Worm (Caenorhabditis elegans) whole organism, L3 larva: Measurements from ENCODE around the gene F59B2.15.

Experiments used
- ZK546.5 ChIP-seq: sonication (generic microtip); optimal IDR thresholded peaks from 2 replicates; lab custom pipeline; 2017; ENCODE audit warnings: missing biosample characterization, missing genetic modification characterization
- lin-39 ChIP-seq: fragments of 150-350 bp; optimal IDR thresholded peaks from 2 replicates; lab custom pipeline; 2018; ENCODE audit warnings: missing biosample characterization, missing genetic modification reagents, missing genetic modification characterization
- unc-39 ChIP-seq: sonication (generic microtip); optimal IDR thresholded peaks from 4 replicates; lab custom pipeline; 2017; ENCODE audit warnings: missing biosample characterization, missing genetic modification characterization

DNA sequence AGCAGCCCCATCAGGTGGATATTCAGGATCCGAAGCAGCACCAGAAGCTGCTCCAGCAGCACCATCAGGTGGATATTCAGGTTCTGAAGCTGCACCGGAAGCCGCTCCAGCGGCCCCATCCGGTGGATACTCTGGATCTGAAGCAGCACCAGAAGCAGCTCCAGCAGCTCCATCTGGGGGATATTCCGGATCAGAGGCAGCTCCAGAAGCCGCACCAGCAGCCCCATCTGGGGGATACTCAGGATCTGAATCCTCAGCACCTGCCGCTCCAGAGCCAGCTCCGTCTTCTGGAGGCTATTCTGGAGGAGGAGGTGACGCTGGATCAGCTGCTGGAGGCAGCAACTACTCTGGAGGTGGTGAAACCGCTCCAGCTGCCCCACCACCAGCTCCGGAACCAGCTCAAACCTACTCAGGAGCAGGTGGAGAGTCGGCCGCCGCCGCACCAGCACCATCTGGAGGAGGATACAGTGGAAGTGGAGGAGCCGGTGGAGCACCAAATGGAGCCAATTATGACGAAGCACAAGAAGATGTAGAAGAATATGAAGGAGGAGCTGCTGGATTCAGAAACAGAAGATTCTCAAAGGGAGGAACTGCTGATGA is 37.7 kb downstream of the F59B2.15 start:
- TF ChIP-seq ZK546.5 (tag; lab: Kevin White, UChicago) (no peak), lin-39 (no peak), unc-39 (tag; lab: Kevin White, UChicago) (no peak)
